Worm (Caenorhabditis elegans): ENCODE measurements around the gene ctns-1.

DNA sequence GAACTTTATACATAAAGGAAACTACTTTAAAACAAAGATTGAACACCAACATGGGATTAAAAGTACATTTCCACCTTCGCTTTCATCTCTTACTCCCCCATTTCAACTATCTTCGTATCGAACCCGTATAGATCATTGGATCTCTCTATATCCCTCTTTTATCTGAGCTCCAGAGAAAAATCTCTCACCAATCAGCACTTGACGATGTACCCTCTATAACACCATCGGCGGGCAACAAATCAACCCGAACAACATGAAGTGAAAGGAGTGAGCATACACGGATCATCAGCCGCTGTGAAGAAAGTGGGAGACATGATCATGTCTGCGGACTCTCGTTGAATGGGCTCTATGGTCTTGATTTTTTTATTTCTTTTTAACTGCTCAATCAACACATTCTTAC, 19.3 kb downstream of the ctns-1 start:
- TF ChIP-seq jun-1 (tag; optimal IDR thresholded peaks at IDR 0.05) (no peak), ceh-82 (tag; optimal IDR thresholded peaks at IDR 0.05) (no peak), skn-1 (tag; optimal IDR thresholded peaks at IDR 0.05) (no peak), hlh-17 (GFP tag; optimal IDR thresholded peaks at IDR 0.05; ENCODE audit: borderline replicate concordance) (no peak), lin-39 (tag; optimal IDR thresholded peaks at IDR 0.05) (no peak), snu-23 (GFP tag; optimal IDR thresholded peaks at IDR 0.05) (no peak), lsy-2 (tag; optimal IDR thresholded peaks at IDR 0.05) (no peak), ces-1 (GFP tag; optimal IDR thresholded peaks at IDR 0.05) (no peak), nhr-12 (tag; optimal IDR thresholded peaks at IDR 0.05) (no peak), lir-3 (tag; optimal IDR thresholded peaks at IDR 0.05; ENCODE audit: poor library complexity) (no peak), pqm-1 (tag; optimal IDR thresholded peaks at IDR 0.05) (no peak), egl-27 (tag; optimal IDR thresholded peaks at IDR 0.05) (no peak), fkh-10 (GFP tag; optimal IDR thresholded peaks at IDR 0.05) (no peak), unc-130 (tag; optimal IDR thresholded peaks at IDR 0.05) (no peak)
